Fruit fly (Drosophila melanogaster) whole organism, embryonic: Measurements from ENCODE around the gene ash1.
A peak's percentile ranks its signal among the peaks of the same experiment; 100 is the strongest.

Source experiments
- Blimp-1 ChIP-seq: fragments of 200-800 bp; sonication (Bioruptor generic); optimal IDR thresholded peaks from 3 replicates; lab custom pipeline; 2018; ENCODE audit warnings: missing biosample characterization, missing genetic modification characterization, mild to moderate bottlenecking, moderate library complexity, missing genetic modification reagents
- CG10366 ChIP-seq: fragments of 200-800 bp; sonication (Bioruptor generic); IDR thresholded peaks from 2 replicates; pipeline ENCODE4 v1.3.6; 2022; ENCODE audit warnings: missing biosample characterization, missing genetic modification characterization
- CG10959 ChIP-seq: fragments of 200-800 bp; sonication (Bioruptor generic); IDR thresholded peaks from 2 replicates; pipeline ENCODE4 v1.3.6; 2022; ENCODE audit warnings: missing biosample characterization, missing genetic modification characterization
- CG11696 ChIP-seq: fragments of 200-800 bp; sonication (Bioruptor generic); IDR thresholded peaks from 2 replicates; pipeline ENCODE4 v1.3.6; 2022; ENCODE audit warnings: missing biosample characterization, missing genetic modification characterization
- CG12219 ChIP-seq: fragments of 200-800 bp; sonication (Bioruptor generic); optimal IDR thresholded peaks from 3 replicates; lab custom pipeline; 2018; ENCODE audit warnings: missing biosample characterization, mild to moderate bottlenecking, missing genetic modification characterization
- CG15514 ChIP-seq: fragments of 200-800 bp; sonication (Bioruptor generic); optimal IDR thresholded peaks from 3 replicates; lab custom pipeline; 2017; ENCODE audit warnings: missing biosample characterization, missing genetic modification characterization, mild to moderate bottlenecking, moderate library complexity, missing genetic modification reagents
- CG1603 ChIP-seq: fragments of 200-800 bp; sonication (Bioruptor generic); optimal IDR thresholded peaks from 2 replicates; lab custom pipeline; 2019; ENCODE audit warnings: missing biosample characterization, mild to moderate bottlenecking, missing genetic modification characterization, moderate library complexity
- CG17568 ChIP-seq: fragments of 200-800 bp; sonication (Bioruptor generic); optimal IDR thresholded peaks from 2 replicates; lab custom pipeline; 2018; ENCODE audit warnings: missing biosample characterization, mild to moderate bottlenecking, missing genetic modification characterization, moderate library complexity
- CG17829 ChIP-seq: fragments of 200-800 bp; optimal IDR thresholded peaks from 2 replicates; lab custom pipeline; 2019; ENCODE audit warnings: missing biosample characterization, mild to moderate bottlenecking, missing genetic modification characterization, moderate library complexity
- CG1792 ChIP-seq: fragments of 200-800 bp; sonication (Bioruptor generic); optimal IDR thresholded peaks from 2 replicates; lab custom pipeline; 2016; ENCODE audit warnings: missing biosample characterization, missing genetic modification characterization
- CG33557 ChIP-seq: fragments of 200-800 bp; sonication (Bioruptor generic); optimal IDR thresholded peaks from 2 replicates; lab custom pipeline; 2019; ENCODE audit warnings: missing biosample characterization, mild to moderate bottlenecking, missing genetic modification characterization, moderate library complexity
- CG4730 ChIP-seq: fragments of 200-800 bp; sonication (Bioruptor generic); IDR thresholded peaks from 2 replicates; pipeline ENCODE4 v1.3.6; 2022; ENCODE audit warnings: missing biosample characterization, missing genetic modification characterization
- CG6791 ChIP-seq: fragments of 200-800 bp; sonication (Bioruptor generic); IDR thresholded peaks from 3 replicates; pipeline ENCODE4 v1.3.6; 2022; ENCODE audit warnings: missing biosample characterization, missing genetic modification characterization; ENCODE audit not compliant: partially characterized antibody
- CG7271 ChIP-seq: fragments of 200-800 bp; sonication (Bioruptor generic); optimal IDR thresholded peaks from 2 replicates; lab custom pipeline; 2018; ENCODE audit warnings: missing biosample characterization, mild to moderate bottlenecking, missing genetic modification characterization, moderate library complexity
- CG7963 ChIP-seq: fragments of 200-800 bp; sonication (Bioruptor generic); IDR thresholded peaks from 3 replicates; pipeline ENCODE4 v1.3.6; 2022; ENCODE audit warnings: missing biosample characterization, missing genetic modification characterization; ENCODE audit not compliant: partially characterized antibody
- CG8089 ChIP-seq: fragments of 200-800 bp; sonication (Bioruptor generic); optimal IDR thresholded peaks from 3 replicates; lab custom pipeline; 2016; ENCODE audit warnings: missing biosample characterization, missing genetic modification characterization
- D19A ChIP-seq: fragments of 200-800 bp; optimal IDR thresholded peaks from 3 replicates; lab custom pipeline; 2019; ENCODE audit warnings: missing biosample characterization, mild to moderate bottlenecking, missing genetic modification characterization, moderate library complexity
- Dip3 ChIP-seq: fragments of 200-800 bp; sonication (Bioruptor generic); optimal IDR thresholded peaks from 3 replicates; lab custom pipeline; 2016; ENCODE audit warnings: missing biosample characterization, missing genetic modification characterization
- Ets97D ChIP-seq: fragments of 200-800 bp; sonication (Bioruptor generic); optimal IDR thresholded peaks from 3 replicates; lab custom pipeline; 2016; ENCODE audit warnings: missing biosample characterization, missing genetic modification characterization
- GATAe ChIP-seq: fragments of 200-800 bp; sonication (Bioruptor generic); conservative IDR thresholded peaks from 2 replicates; pipeline ENCODE4 v1.3.6; 2022; ENCODE audit warnings: missing biosample characterization, missing genetic modification characterization
- Gug ChIP-seq: fragments of 200-800 bp; sonication (Bioruptor generic); IDR thresholded peaks from 4 replicates; pipeline ENCODE4 v1.3.6; 2022; ENCODE audit warnings: missing biosample characterization, missing genetic modification characterization
- HLH4C ChIP-seq: fragments of 200-800 bp; sonication (Bioruptor generic); IDR thresholded peaks from 3 replicates; pipeline ENCODE4 v1.3.6; 2022; ENCODE audit warnings: missing biosample characterization, missing genetic modification characterization; ENCODE audit not compliant: partially characterized antibody
- HmgD ChIP-seq: fragments of 200-800 bp; sonication (Bioruptor generic); optimal IDR thresholded peaks from 3 replicates; lab custom pipeline; 2016; ENCODE audit warnings: missing biosample characterization, missing genetic modification characterization
- HmgZ ChIP-seq: fragments of 200-800 bp; sonication (Bioruptor generic); optimal IDR thresholded peaks from 2 replicates; lab custom pipeline; 2018; ENCODE audit warnings: missing biosample characterization, mild to moderate bottlenecking, missing genetic modification characterization
- Hr39 ChIP-seq: fragments of >200 bp; optimal IDR thresholded peaks from 2 replicates; lab custom pipeline; 2017
- NFAT ChIP-seq: fragments of 200-800 bp; sonication (Bioruptor generic); IDR thresholded peaks from 2 replicates; pipeline ENCODE4 v1.3.6; 2022; ENCODE audit warnings: missing biosample characterization, missing genetic modification characterization
- Oaz ChIP-seq: fragments of 200-800 bp; sonication (Bioruptor generic); IDR thresholded peaks from 2 replicates; pipeline ENCODE4 v1.3.6; 2022; ENCODE audit warnings: missing biosample characterization, missing genetic modification characterization
- Opbp ChIP-seq: fragments of 200-800 bp; sonication (Bioruptor generic); IDR thresholded peaks from 3 replicates; pipeline ENCODE4 v1.3.6; 2022; ENCODE audit warnings: missing biosample characterization, missing genetic modification characterization; ENCODE audit not compliant: partially characterized antibody
- PHDP ChIP-seq: fragments of 200-800 bp; sonication (Bioruptor generic); optimal IDR thresholded peaks from 3 replicates; lab custom pipeline; 2018; ENCODE audit warnings: missing biosample characterization, mild to moderate bottlenecking, missing genetic modification characterization, moderate library complexity
- Ptx1 ChIP-seq: fragments of 200-800 bp; sonication (Bioruptor generic); IDR thresholded peaks from 2 replicates; pipeline ENCODE4 v1.3.6; 2022; ENCODE audit warnings: missing biosample characterization, missing genetic modification characterization
- TFAM ChIP-seq: fragments of 200-800 bp; sonication (Bioruptor generic); optimal IDR thresholded peaks from 2 replicates; lab custom pipeline; 2017; ENCODE audit warnings: missing biosample characterization, missing genetic modification characterization, inconsistent platforms
- Taf1 ChIP-seq: fragments of 200-800 bp; sonication (Bioruptor generic); IDR thresholded peaks from 2 replicates; pipeline ENCODE4 v1.3.6; 2022; ENCODE audit warnings: missing biosample characterization, missing genetic modification characterization
- bab2 ChIP-seq: fragments of 200-800 bp; sonication (Bioruptor generic); optimal IDR thresholded peaks from 2 replicates; lab custom pipeline; 2016; ENCODE audit warnings: missing biosample characterization, missing genetic modification characterization
- bcd ChIP-seq: fragments of 200-800 bp; sonication (Bioruptor generic); optimal IDR thresholded peaks from 2 replicates; lab custom pipeline; 2017; ENCODE audit warnings: missing biosample characterization, mild to moderate bottlenecking, missing genetic modification characterization
- btn ChIP-seq: fragments of 200-800 bp; sonication (Bioruptor generic); optimal IDR thresholded peaks from 2 replicates; lab custom pipeline; 2016; ENCODE audit warnings: missing biosample characterization, missing genetic modification characterization
- cwo ChIP-seq: fragments of 200-800 bp; sonication (Bioruptor generic); optimal IDR thresholded peaks from 3 replicates; lab custom pipeline; 2017; ENCODE audit warnings: missing biosample characterization, missing genetic modification characterization, mild to moderate bottlenecking, moderate library complexity, missing genetic modification reagents
- fru ChIP-seq: fragments of >200 bp; optimal IDR thresholded peaks from 2 replicates; lab custom pipeline; 2017
- gsb-n ChIP-seq: fragments of 200-800 bp; sonication (Bioruptor generic); optimal IDR thresholded peaks from 3 replicates; lab custom pipeline; 2018; ENCODE audit warnings: missing biosample characterization, mild to moderate bottlenecking, missing genetic modification characterization
- hbn ChIP-seq: fragments of 200-800 bp; sonication (Bioruptor generic); IDR thresholded peaks from 2 replicates; pipeline ENCODE4 v1.3.6; 2022; ENCODE audit warnings: missing biosample characterization, missing genetic modification characterization; ENCODE audit not compliant: partially characterized antibody
- hkb ChIP-seq, 2 experiments: fragments of 200-800 bp in 1 of 2; fragments of >200 bp in 1 of 2; sonication (Bioruptor generic) in 1 of 2; IDR thresholded peaks in 1 of 2; optimal IDR thresholded peaks in 1 of 2; 2 replicates each; pipeline versions ENCODE4 v1.3.6 to Lab custom; 2017 to 2022; ENCODE audit warnings: missing biosample characterization in 1 of 2, missing genetic modification characterization in 1 of 2
- inv ChIP-seq: fragments of 200-800 bp; sonication (Bioruptor generic); IDR thresholded peaks from 2 replicates; pipeline ENCODE4 v1.3.6; 2022; ENCODE audit warnings: missing biosample characterization, missing genetic modification characterization; ENCODE audit not compliant: partially characterized antibody
- jumu ChIP-seq: fragments of 200-800 bp; sonication (Bioruptor generic); optimal IDR thresholded peaks from 3 replicates; lab custom pipeline; 2016; ENCODE audit warnings: missing biosample characterization, missing genetic modification characterization
- lbe ChIP-seq: fragments of 200-800 bp; sonication (Bioruptor generic); optimal IDR thresholded peaks from 2 replicates; lab custom pipeline; 2016; ENCODE audit warnings: missing biosample characterization, mild to moderate bottlenecking, missing genetic modification characterization
- oc ChIP-seq: fragments of 200-800 bp; sonication (Bioruptor generic); optimal IDR thresholded peaks from 2 replicates; lab custom pipeline; 2018; ENCODE audit warnings: missing biosample characterization, mild to moderate bottlenecking, missing genetic modification characterization, moderate library complexity
- otp ChIP-seq: fragments of 200-800 bp; sonication (Bioruptor generic); IDR thresholded peaks from 3 replicates; pipeline ENCODE4, ENCODE4 v1.3.6; 2022; ENCODE audit warnings: missing biosample characterization, missing genetic modification characterization
- phol ChIP-seq: fragments of 200-800 bp; sonication (Bioruptor generic); optimal IDR thresholded peaks from 3 replicates; lab custom pipeline; 2018; ENCODE audit warnings: missing biosample characterization, mild to moderate bottlenecking, missing genetic modification characterization, moderate library complexity
- tin ChIP-seq: fragments of 200-800 bp; sonication (Bioruptor generic); optimal IDR thresholded peaks from 3 replicates; lab custom pipeline; 2016; ENCODE audit warnings: missing biosample characterization, missing genetic modification characterization
- trem ChIP-seq: fragments of 200-800 bp; optimal IDR thresholded peaks from 3 replicates; lab custom pipeline; 2019; ENCODE audit warnings: missing biosample characterization, mild to moderate bottlenecking, missing genetic modification characterization, moderate library complexity
- wek ChIP-seq: fragments of 200-800 bp; sonication (Bioruptor generic); optimal IDR thresholded peaks from 3 replicates; lab custom pipeline; 2018; ENCODE audit warnings: missing biosample characterization, mild to moderate bottlenecking, missing genetic modification characterization, moderate library complexity
- yki ChIP-seq: fragments of >200 bp; optimal IDR thresholded peaks from 3 replicates; lab custom pipeline; 2018

Gene ash1

DNA sequence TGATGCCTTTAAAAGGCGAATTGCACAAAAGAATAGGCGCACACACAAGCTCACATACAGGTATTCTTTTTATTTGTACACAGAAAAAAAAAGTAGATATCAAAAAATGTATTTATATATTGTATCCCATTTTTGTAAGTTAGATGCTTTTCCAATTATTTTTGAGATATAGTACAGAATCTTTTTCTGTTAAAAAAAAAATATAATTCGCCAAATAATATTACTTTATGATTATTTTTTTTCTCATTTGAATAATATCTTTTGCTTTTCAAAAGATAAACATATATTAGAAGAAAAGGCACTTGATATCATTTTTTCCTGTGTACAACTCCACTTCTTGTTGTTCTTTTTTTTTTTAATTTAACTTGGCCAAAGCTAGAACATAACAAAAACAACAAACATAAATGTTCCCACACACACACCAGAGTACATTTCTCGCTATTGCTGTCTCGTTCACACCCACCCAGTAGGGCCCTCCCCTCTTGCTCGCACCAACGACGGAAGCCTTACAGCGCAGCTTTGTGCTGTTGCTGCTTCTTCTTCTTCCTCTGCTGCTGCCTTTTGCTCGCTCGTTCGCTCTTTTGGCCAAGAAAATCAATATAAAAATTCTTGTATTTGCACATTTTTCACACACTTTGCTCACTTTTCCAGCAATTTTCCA is 36.4 kb upstream of the ash1 start (continued):
- no peak for TF ChIP-seq CG1603 (tag; lab: Kevin White, UChicago)
- TF ChIP-seq inv: no peak
- no peak for TF ChIP-seq HLH4C (GFP tag; lab: Robert Waterston, UW)
- TF ChIP-seq GATAe (GFP tag; lab: Robert Waterston, UW): 0 out of 2 replicates have a peak, but pooled peaks have one; percentile 29
- TF ChIP-seq PHDP: peak; percentile 87
- no peak for TF ChIP-seq TFAM
- TF ChIP-seq Gug (GFP tag; lab: Robert Waterston, UW): no peak; the same call in 3 of the 4 replicates
- TF ChIP-seq yki (lab: Kevin White, UChicago): no peak
- no peak for TF ChIP-seq jumu
- no peak for TF ChIP-seq btn (GFP tag; lab: Kevin White, UChicago)
- TF ChIP-seq bab2 (GFP tag; lab: Kevin White, UChicago): no peak
- TF ChIP-seq CG33557 (GFP tag; lab: Kevin White, UChicago): no peak
- TF ChIP-seq hbn: no peak
- no peak for TF ChIP-seq Ets97D (GFP tag; lab: Kevin White, UChicago)
- TF ChIP-seq tin: peak; percentile 74
- TF ChIP-seq CG1792: no peak
- no peak for TF ChIP-seq CG10959 (GFP tag; lab: Robert Waterston, UW)
- no peak for TF ChIP-seq CG17568 (GFP tag; lab: Kevin White, UChicago)
- no peak for TF ChIP-seq wek (GFP tag; lab: Kevin White, UChicago)
- TF ChIP-seq Taf1 (GFP tag; lab: Robert Waterston, UW): 0 out of 2 replicates have a peak, but pooled peaks have one; percentile 25
- TF ChIP-seq CG6791 (GFP tag; lab: Robert Waterston, UW): no peak
- peak; percentile 27 for TF ChIP-seq CG15514 (GFP tag; lab: Kevin White, UChicago)
- TF ChIP-seq Ptx1 (GFP tag; lab: Robert Waterston, UW): peak; percentile 89
- peak; percentile 89 for TF ChIP-seq phol (tag; lab: Kevin White, UChicago)
- no peak for TF ChIP-seq lbe (GFP tag; lab: Kevin White, UChicago)
- peak; percentile 77 for TF ChIP-seq cwo
- no peak for TF ChIP-seq Hr39 (lab: Kevin White, UChicago)
- TF ChIP-seq CG17829: peak; percentile 84
- TF ChIP-seq CG7963 (GFP tag; lab: Robert Waterston, UW): no peak
- peak; percentile 78 for TF ChIP-seq D19A (tag; lab: Kevin White, UChicago)
- TF ChIP-seq bcd (GFP tag; lab: Kevin White, UChicago): peak; percentile 66
- peak; percentile 83 for TF ChIP-seq gsb-n (tag; lab: Kevin White, UChicago)
- TF ChIP-seq HmgZ: peak; percentile 14
- TF ChIP-seq hkb (optimal IDR thresholded peaks at IDR 0.05; lab: Kevin White, UChicago): no peak
- TF ChIP-seq hkb (GFP tag; IDR thresholded peaks at IDR 0.05; lab: Robert Waterston, UW): peak; percentile 54
- peak; percentile 49 for TF ChIP-seq CG11696 (GFP tag; lab: Robert Waterston, UW)
- TF ChIP-seq Dip3 (GFP tag; lab: Kevin White, UChicago): no peak
- no peak for TF ChIP-seq fru (lab: Kevin White, UChicago)
- TF ChIP-seq CG4730 (GFP tag; lab: Robert Waterston, UW): peak; percentile 74
- no peak for TF ChIP-seq CG10366
- TF ChIP-seq HmgD (GFP tag; lab: Kevin White, UChicago): no peak
- TF ChIP-seq Opbp (GFP tag; lab: Robert Waterston, UW): no peak
- no peak for TF ChIP-seq CG12219
- TF ChIP-seq oc (tag; lab: Kevin White, UChicago): no peak
- peak; percentile 82 for TF ChIP-seq CG7271
- no peak for TF ChIP-seq Oaz (GFP tag; lab: Robert Waterston, UW)
- peak; percentile 90 for TF ChIP-seq Blimp-1 (GFP tag; lab: Kevin White, UChicago)
- TF ChIP-seq otp (GFP tag; lab: Robert Waterston, UW): no peak
- TF ChIP-seq CG8089 (GFP tag; lab: Kevin White, UChicago): no peak
- TF ChIP-seq trem (tag; lab: Kevin White, UChicago): peak; percentile 63
- TF ChIP-seq NFAT: 0 out of 2 replicates have a peak, but pooled peaks have one; percentile 48
